Worm (Caenorhabditis elegans): Measurements from ENCODE around the gene F23F1.5.

ce11 chrII:60049-60448, 28.7 kb upstream of the F23F1.5 start:
- no peak for TF ChIP-seq cog-1 (tag; optimal IDR thresholded peaks at IDR 0.05)
- no peak for TF ChIP-seq T22C8.4 (GFP tag; IDR thresholded peaks at IDR 0.05)
- TF ChIP-seq flt-1 (GFP tag; IDR thresholded peaks at IDR 0.05), result no peak
- TF ChIP-seq ztf-23 (GFP tag; IDR thresholded peaks at IDR 0.05), result no peak
- no peak for TF ChIP-seq ztf-29 (GFP tag; IDR thresholded peaks at IDR 0.05)
- no peak for TF ChIP-seq ref-1 (GFP tag; conservative IDR thresholded peaks at IDR 0.05)
- no peak for TF ChIP-seq med-1 (GFP tag; optimal IDR thresholded peaks at IDR 0.05; ENCODE audit: insufficient read depth)

Measured in whole organism, midembryonic.